Fruit fly (Drosophila melanogaster): ENCODE results near the gene vilya.
A peak's percentile ranks its signal among the peaks of the same experiment; 100 is the strongest.

The vilya gene

dm6 chrX:2703693-2704092, 22.8 kb upstream of the vilya start, which contains the start of gene Ugalt (continued):
- TF ChIP-seq CG8359 (GFP tag; optimal IDR thresholded peaks at IDR 0.05; ENCODE audit: borderline replicate concordance): peak; percentile 98
- TF ChIP-seq gfzf (GFP tag; optimal IDR thresholded peaks at IDR 0.05): peak; percentile 55
- no peak for TF ChIP-seq sna (GFP tag; IDR thresholded peaks at IDR 0.05; ENCODE audit: partially characterized antibody)
- peak; percentile 99 for TF ChIP-seq CG15601 (tag; optimal IDR thresholded peaks at IDR 0.05)
- TF ChIP-seq cato (GFP tag; optimal IDR thresholded peaks at IDR 0.05; ENCODE audit: borderline replicate concordance): peak; percentile 100
- peak; percentile 100 for TF ChIP-seq Neu2 (GFP tag; optimal IDR thresholded peaks at IDR 0.05; ENCODE audit: borderline replicate concordance)
- peak; percentile 100 for TF ChIP-seq sqz (GFP tag; optimal IDR thresholded peaks at IDR 0.05)
- peak; percentile 25 for TF ChIP-seq cg (GFP tag; optimal IDR thresholded peaks at IDR 0.05)
- TF ChIP-seq lilli (GFP tag; optimal IDR thresholded peaks at IDR 0.05): peak; percentile 100
- TF ChIP-seq CG2889 (GFP tag; IDR thresholded peaks at IDR 0.05): peak; percentile 100
- TF ChIP-seq CG4424 (GFP tag; optimal IDR thresholded peaks at IDR 0.05): peak; percentile 100
- peak; percentile 63 to 84 for TF ChIP-seq crp (GFP tag; optimal IDR thresholded peaks at IDR 0.05)
- TF ChIP-seq nom (GFP tag; optimal IDR thresholded peaks at IDR 0.05): peak; percentile 100
- peak; percentile 100 for TF ChIP-seq CG12219 (GFP tag; optimal IDR thresholded peaks at IDR 0.05)
- peak; percentile 100 for TF ChIP-seq CG13775 (GFP tag; optimal IDR thresholded peaks at IDR 0.05)
- peak; percentile 100 for TF ChIP-seq shn (GFP tag; optimal IDR thresholded peaks at IDR 0.05)
- peak; percentile 100 for TF ChIP-seq CG8388 (GFP tag; optimal IDR thresholded peaks at IDR 0.05)
- peak; percentile 100 for TF ChIP-seq Hand (GFP tag; optimal IDR thresholded peaks at IDR 0.05)
- peak; percentile 100 for TF ChIP-seq sima (GFP tag; optimal IDR thresholded peaks at IDR 0.05)
- TF ChIP-seq CG16813 (GFP tag; IDR thresholded peaks at IDR 0.05; ENCODE audit: partially characterized antibody): no peak
- peak; percentile 100 for TF ChIP-seq slp2 (GFP tag; optimal IDR thresholded peaks at IDR 0.05)
- peak; percentile 79 for TF ChIP-seq CG42726 (GFP tag; IDR thresholded peaks at IDR 0.05; ENCODE audit: partially characterized antibody)
- TF ChIP-seq bab2 (GFP tag; optimal IDR thresholded peaks at IDR 0.05): peak; percentile 100
- peak; percentile 100 for TF ChIP-seq Rx (GFP tag; IDR thresholded peaks at IDR 0.05)
- peak; percentile 100 for TF ChIP-seq NC2β (GFP tag; optimal IDR thresholded peaks at IDR 0.05)
- peak; percentile 94 for TF ChIP-seq CG10321 (GFP tag; IDR thresholded peaks at IDR 0.05)
- peak; percentile 100 for TF ChIP-seq exex (tag; optimal IDR thresholded peaks at IDR 0.05)
- peak; percentile 100 for TF ChIP-seq CG6854 (GFP tag; optimal IDR thresholded peaks at IDR 0.05)
- TF ChIP-seq Six4 (GFP tag; optimal IDR thresholded peaks at IDR 0.05): peak; percentile 100
- TF ChIP-seq Ets97D (GFP tag; optimal IDR thresholded peaks at IDR 0.05): peak; percentile 98
- TF ChIP-seq cad (GFP tag; optimal IDR thresholded peaks at IDR 0.05): no peak
- TF ChIP-seq CG2712 (tag; optimal IDR thresholded peaks at IDR 0.05): peak; percentile 100
- TF ChIP-seq CG11696 (GFP tag; IDR thresholded peaks at IDR 0.05): peak; percentile 100
- peak; percentile 100 for TF ChIP-seq HmgD (GFP tag; optimal IDR thresholded peaks at IDR 0.05)
- TF ChIP-seq Atf6 (GFP tag; IDR thresholded peaks at IDR 0.05): peak; percentile 100
- TF ChIP-seq CG15269 (tag; optimal IDR thresholded peaks at IDR 0.05): peak; percentile 100
- peak; percentile 100 for TF ChIP-seq salm (tag; optimal IDR thresholded peaks at IDR 0.05)
- TF ChIP-seq Bteb2 (GFP tag; optimal IDR thresholded peaks at IDR 0.05): peak; percentile 100
- peak; percentile 100 for TF ChIP-seq cas (GFP tag; IDR thresholded peaks at IDR 0.05)
- TF ChIP-seq eyg (GFP tag; optimal IDR thresholded peaks at IDR 0.05): peak; percentile 100
- peak; percentile 100 for TF ChIP-seq vvl (GFP tag; IDR thresholded peaks at IDR 0.05)
- TF ChIP-seq CG6791 (GFP tag; IDR thresholded peaks at IDR 0.05; ENCODE audit: partially characterized antibody): peak; percentile 35; the same call in 1 of the 3 replicates
- no peak for TF ChIP-seq hth (optimal IDR thresholded peaks at IDR 0.05)
- peak; percentile 100 for TF ChIP-seq CG12104 (GFP tag; optimal IDR thresholded peaks at IDR 0.05)
- peak; percentile 54; the same call in 1 of the 2 replicates for TF ChIP-seq unc-4 (GFP tag; IDR thresholded peaks at IDR 0.05; ENCODE audit: partially characterized antibody)
- peak; percentile 100 for TF ChIP-seq HmgZ (tag; optimal IDR thresholded peaks at IDR 0.05)
- peak; percentile 100 for TF ChIP-seq nerfin-1 (tag; optimal IDR thresholded peaks at IDR 0.05)
- TF ChIP-seq CG17361 (GFP tag; IDR thresholded peaks at IDR 0.05): peak; percentile 100
- TF ChIP-seq row (GFP tag; IDR thresholded peaks at IDR 0.05): peak; percentile 100
- TF ChIP-seq CG3847 (GFP tag; IDR thresholded peaks at IDR 0.05): peak; percentile 100
